Worm (Caenorhabditis elegans) whole organism, late embryonic: ENCODE results near the gene srb-11.

Experiments used
- C08G9.2 ChIP-seq: sonication (generic microtip); optimal IDR thresholded peaks from 2 replicates; lab custom pipeline; 2016; ENCODE audit warnings: mild to moderate bottlenecking, missing genetic modification characterization, moderate library complexity, missing compliant biosample characterization
- F13H6.1 ChIP-seq: sonication (generic microtip); optimal IDR thresholded peaks from 2 replicates; lab custom pipeline; 2016; ENCODE audit warnings: missing genetic modification characterization, missing compliant biosample characterization
- K02D7.2 ChIP-seq: sonication (generic microtip); optimal IDR thresholded peaks from 2 replicates; lab custom pipeline; 2017; ENCODE audit warnings: mild to moderate bottlenecking, missing genetic modification characterization, missing compliant biosample characterization
- T23F11.4 ChIP-seq: fragments of 200-800 bp; sonication (Bioruptor generic); optimal IDR thresholded peaks from 2 replicates; lab custom pipeline; 2018; ENCODE audit warnings: mild to moderate bottlenecking, missing genetic modification characterization, missing compliant biosample characterization
- ahr-1 ChIP-seq: sonication (generic microtip); optimal IDR thresholded peaks from 2 replicates; lab custom pipeline; 2016; ENCODE audit warnings: missing genetic modification characterization, missing compliant biosample characterization
- ceh-14 ChIP-seq: sonication (generic microtip); optimal IDR thresholded peaks from 2 replicates; lab custom pipeline; 2016; ENCODE audit warnings: missing genotype, missing genetic modification characterization, missing compliant biosample characterization
- ceh-18 ChIP-seq: sonication (generic microtip); optimal IDR thresholded peaks from 2 replicates; lab custom pipeline; 2016; ENCODE audit warnings: missing genetic modification characterization, missing compliant biosample characterization
- ceh-19 ChIP-seq: fragments of 200-800 bp; sonication (Bioruptor generic); optimal IDR thresholded peaks from 2 replicates; lab custom pipeline; 2018; ENCODE audit warnings: mild to moderate bottlenecking, missing genetic modification characterization, missing compliant biosample characterization
- ceh-2 ChIP-seq: sonication (generic microtip); optimal IDR thresholded peaks from 2 replicates; lab custom pipeline; 2016; ENCODE audit warnings: missing genotype, missing genetic modification characterization, missing compliant biosample characterization
- ceh-22 ChIP-seq: sonication (generic microtip); optimal IDR thresholded peaks from 2 replicates; lab custom pipeline; 2017; ENCODE audit warnings: missing biosample characterization, missing genetic modification characterization
- ceh-24 ChIP-seq: sonication (generic microtip); optimal IDR thresholded peaks from 2 replicates; lab custom pipeline; 2016; ENCODE audit warnings: mild to moderate bottlenecking, missing genetic modification characterization, missing compliant biosample characterization
- ceh-30 ChIP-seq: fragments of 150-350 bp; optimal IDR thresholded peaks from 2 replicates; lab custom pipeline; 2014; ENCODE audit warnings: missing biosample characterization, missing genetic modification characterization
- ceh-31 ChIP-seq: sonication (generic microtip); optimal IDR thresholded peaks from 2 replicates; lab custom pipeline; 2016; ENCODE audit warnings: missing genetic modification characterization, missing compliant biosample characterization
- ceh-34 ChIP-seq: sonication (generic microtip); optimal IDR thresholded peaks from 2 replicates; lab custom pipeline; 2016; ENCODE audit warnings: mild to moderate bottlenecking, missing genetic modification characterization, missing compliant biosample characterization
- ceh-48 ChIP-seq: sonication (generic microtip); optimal IDR thresholded peaks from 2 replicates; lab custom pipeline; 2016; ENCODE audit warnings: missing genetic modification characterization, inconsistent platforms, missing compliant biosample characterization
- ceh-6 ChIP-seq: fragments of 200-800 bp; sonication (Bioruptor generic); optimal IDR thresholded peaks from 2 replicates; lab custom pipeline; 2018; ENCODE audit warnings: mild to moderate bottlenecking, missing genetic modification characterization, missing compliant biosample characterization
- ceh-9 ChIP-seq: sonication (generic microtip); optimal IDR thresholded peaks from 2 replicates; lab custom pipeline; 2016; ENCODE audit warnings: mild to moderate bottlenecking, missing genetic modification characterization, inconsistent platforms, missing compliant biosample characterization
- che-1 ChIP-seq: sonication (generic microtip); optimal IDR thresholded peaks from 2 replicates; lab custom pipeline; 2016; ENCODE audit warnings: mild to moderate bottlenecking, missing genetic modification characterization, missing compliant biosample characterization
- dve-1 ChIP-seq: sonication (generic microtip); optimal IDR thresholded peaks from 2 replicates; lab custom pipeline; 2017; ENCODE audit warnings: antibody characterized with exemption, mild to moderate bottlenecking, missing genetic modification characterization, missing compliant biosample characterization
- elt-2 ChIP-seq: sonication (generic microtip); optimal IDR thresholded peaks from 2 replicates; lab custom pipeline; 2016; ENCODE audit warnings: missing genetic modification reagents, missing genetic modification characterization, missing compliant biosample characterization
- elt-4 ChIP-seq: sonication (generic microtip); optimal IDR thresholded peaks from 2 replicates; lab custom pipeline; 2016; ENCODE audit warnings: missing genetic modification characterization, missing compliant biosample characterization
- ets-4 ChIP-seq: sonication (generic microtip); optimal IDR thresholded peaks from 2 replicates; lab custom pipeline; 2016; ENCODE audit warnings: missing genetic modification characterization, missing compliant biosample characterization
- eyg-1 ChIP-seq: sonication (generic microtip); optimal IDR thresholded peaks from 2 replicates; lab custom pipeline; 2016; ENCODE audit warnings: missing genotype, missing genetic modification characterization, missing compliant biosample characterization
- fax-1 ChIP-seq: sonication (generic microtip); optimal IDR thresholded peaks from 2 replicates; lab custom pipeline; 2016; ENCODE audit warnings: missing genotype, missing genetic modification characterization, missing compliant biosample characterization
- fkh-10 ChIP-seq: fragments of 150-350 bp; optimal IDR thresholded peaks from 2 replicates; lab custom pipeline; 2014; ENCODE audit warnings: missing biosample characterization, missing genetic modification reagents, missing genetic modification characterization
- fkh-6 ChIP-seq: sonication (generic microtip); optimal IDR thresholded peaks from 2 replicates; lab custom pipeline; 2016; ENCODE audit warnings: missing genetic modification characterization, missing compliant biosample characterization
- hlh-13 ChIP-seq: fragments of 200-800 bp; sonication (Bioruptor generic); optimal IDR thresholded peaks from 2 replicates; lab custom pipeline; 2018; ENCODE audit warnings: mild to moderate bottlenecking, missing genetic modification characterization, missing compliant biosample characterization
- hlh-30 ChIP-seq: sonication (generic microtip); optimal IDR thresholded peaks from 2 replicates; lab custom pipeline; 2017; ENCODE audit warnings: antibody characterized with exemption, missing genetic modification characterization, missing compliant biosample characterization; ENCODE audit not compliant: insufficient read depth
- hlh-6 ChIP-seq: sonication (generic microtip); optimal IDR thresholded peaks from 2 replicates; lab custom pipeline; 2016; ENCODE audit warnings: missing genotype, missing genetic modification characterization, missing compliant biosample characterization
- hlh-8 ChIP-seq: sonication (generic microtip); optimal IDR thresholded peaks from 2 replicates; lab custom pipeline; 2016; ENCODE audit warnings: missing genotype, missing genetic modification characterization, missing compliant biosample characterization
- madf-2 ChIP-seq: sonication (generic microtip); optimal IDR thresholded peaks from 2 replicates; lab custom pipeline; 2017; ENCODE audit warnings: missing genetic modification characterization, missing compliant biosample characterization
- mec-3 ChIP-seq: sonication (generic microtip); optimal IDR thresholded peaks from 2 replicates; lab custom pipeline; 2016; ENCODE audit warnings: borderline replicate concordance, missing genetic modification characterization, missing compliant biosample characterization
- nfya-1 ChIP-seq: sonication (generic microtip); optimal IDR thresholded peaks from 2 replicates; lab custom pipeline; 2017; ENCODE audit warnings: missing genetic modification characterization, mild to moderate bottlenecking, missing compliant biosample characterization, antibody characterized with exemption, moderate library complexity
- npax-4 ChIP-seq: sonication (generic microtip); optimal IDR thresholded peaks from 2 replicates; lab custom pipeline; 2016; ENCODE audit warnings: missing genetic modification characterization, missing compliant biosample characterization
- odd-2 ChIP-seq: sonication (generic microtip); optimal IDR thresholded peaks from 2 replicates; lab custom pipeline; 2017; ENCODE audit warnings: antibody characterized with exemption, mild to moderate bottlenecking, missing genetic modification characterization, missing compliant biosample characterization
- pat-9 ChIP-seq: fragments of 200-800 bp; sonication (Bioruptor generic); optimal IDR thresholded peaks from 2 replicates; lab custom pipeline; 2018; ENCODE audit warnings: mild to moderate bottlenecking, missing genetic modification characterization, moderate library complexity, missing compliant biosample characterization
- pqm-1 ChIP-seq: sonication (generic microtip); optimal IDR thresholded peaks from 2 replicates; lab custom pipeline; 2016; ENCODE audit warnings: missing genetic modification characterization, missing compliant biosample characterization
- pros-1 ChIP-seq: fragments of 150-350 bp; optimal IDR thresholded peaks from 2 replicates; lab custom pipeline; 2014; ENCODE audit warnings: missing biosample characterization, missing genetic modification reagents, missing genetic modification characterization
- ref-2 ChIP-seq: sonication (generic microtip); optimal IDR thresholded peaks from 2 replicates; lab custom pipeline; 2016; ENCODE audit warnings: missing genetic modification characterization, missing compliant biosample characterization
- rnt-1 ChIP-seq: sonication (generic microtip); optimal IDR thresholded peaks from 2 replicates; lab custom pipeline; 2016; ENCODE audit warnings: missing genetic modification characterization, missing compliant biosample characterization
- sdc-2 ChIP-seq: sonication (generic microtip); optimal IDR thresholded peaks from 2 replicates; lab custom pipeline; 2016; ENCODE audit warnings: missing genotype, missing genetic modification characterization, missing compliant biosample characterization
- sox-2 ChIP-seq: fragments of 200-800 bp; sonication (Bioruptor generic); IDR thresholded peaks from 2 replicates; pipeline ENCODE4 v1.3.6; 2022; ENCODE audit warnings: missing genetic modification reagents, missing genetic modification characterization, missing compliant biosample characterization
- tbx-7 ChIP-seq: sonication (generic microtip); optimal IDR thresholded peaks from 2 replicates; lab custom pipeline; 2016; ENCODE audit warnings: missing genotype, missing genetic modification characterization, missing compliant biosample characterization
- unc-3 ChIP-seq, 2 experiments: fragments of 200-800 bp in 1 of 2; sonication (Bioruptor generic) in 1 of 2; sonication (generic microtip) in 1 of 2; conservative IDR thresholded peaks in 1 of 2; optimal IDR thresholded peaks in 1 of 2; 2 replicates each; pipeline versions ENCODE4 v1.3.6 to Lab custom; 2016 to 2022; ENCODE audit warnings: missing compliant biosample characterization in 2 of 2, missing genetic modification characterization in 2 of 2, missing genetic modification reagents in 1 of 2
- unc-42 ChIP-seq: sonication (generic microtip); optimal IDR thresholded peaks from 2 replicates; lab custom pipeline; 2016; ENCODE audit warnings: missing genotype, missing genetic modification characterization, missing compliant biosample characterization
- unc-55 ChIP-seq: sonication (generic microtip); optimal IDR thresholded peaks from 2 replicates; lab custom pipeline; 2017; ENCODE audit warnings: missing biosample characterization, missing genetic modification reagents, missing genetic modification characterization
- zip-5 ChIP-seq: sonication (generic microtip); optimal IDR thresholded peaks from 2 replicates; lab custom pipeline; 2016; ENCODE audit warnings: missing genetic modification characterization, missing compliant biosample characterization

The srb-11 gene

ce11 chrIII:6467005-6467404 is 25.7 kb downstream of the srb-11 start, which contains the start of gene T26A5.2:
T26A5.2 (plus strand) TSS chrIII:6467305.
- no peak for TF ChIP-seq eyg-1 (tag; lab: Kevin White, UChicago)
- TF ChIP-seq ceh-22 (tag; lab: Kevin White, UChicago), result no peak
- no peak for TF ChIP-seq K02D7.2 (tag; lab: Kevin White, UChicago)
- no peak for TF ChIP-seq unc-55 (GFP tag; lab: Kevin White, UChicago)
- TF ChIP-seq ceh-14 (tag; lab: Kevin White, UChicago), result no peak
- TF ChIP-seq madf-2 (tag; lab: Kevin White, UChicago), result no peak
- TF ChIP-seq sdc-2 (tag; lab: Kevin White, UChicago), result no peak
- no peak for TF ChIP-seq dve-1 (tag; lab: Kevin White, UChicago)
- no peak for TF ChIP-seq ceh-9
- no peak for TF ChIP-seq ceh-6 (GFP tag; lab: Kevin White, UChicago)
- no peak for TF ChIP-seq che-1 (tag; lab: Kevin White, UChicago)
- no peak for TF ChIP-seq hlh-6
- TF ChIP-seq unc-3 (GFP tag; conservative IDR thresholded peaks at IDR 0.05; lab: Robert Waterston, UW), result no peak
- TF ChIP-seq unc-3 (tag; optimal IDR thresholded peaks at IDR 0.05; lab: Kevin White, UChicago), result no peak
- no peak for TF ChIP-seq pat-9
- no peak for TF ChIP-seq mec-3 (tag; lab: Kevin White, UChicago)
- no peak for TF ChIP-seq hlh-13

DNA sequence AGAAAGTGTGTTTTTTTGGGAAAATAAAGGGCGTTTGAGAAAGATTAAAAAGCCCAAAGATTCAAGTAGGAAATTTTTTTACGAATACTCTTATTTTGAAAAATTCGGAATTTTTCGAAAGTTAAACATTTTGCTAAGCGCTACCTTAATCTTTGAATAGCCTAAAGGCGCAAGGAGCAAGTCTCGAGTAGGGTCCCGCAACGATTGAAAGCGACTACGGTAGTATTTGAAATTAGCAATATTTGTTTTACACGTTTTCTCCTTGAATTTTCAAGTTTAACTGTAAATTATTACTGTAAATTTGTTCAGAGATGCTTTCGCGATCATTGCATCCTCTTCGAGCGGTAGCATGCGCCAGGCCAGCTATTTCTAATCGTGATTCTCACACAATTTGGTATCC is 27.8 kb downstream of the srb-11 start, which contains the start of gene nduf-2.2:
Gene nduf-2.2, plus strand, starts transcription at position 310 of the 400 bp plus-strand sequence.
- no peak for TF ChIP-seq ahr-1
- no peak for TF ChIP-seq fax-1 (tag; lab: Kevin White, UChicago)
- TF ChIP-seq ceh-18, result no peak
- no peak for TF ChIP-seq npax-4 (tag; lab: Kevin White, UChicago)
- TF ChIP-seq ceh-24 (tag; lab: Kevin White, UChicago), result no peak
- no peak for TF ChIP-seq ceh-22 (tag; lab: Kevin White, UChicago)
- no peak for TF ChIP-seq fkh-10
- no peak for TF ChIP-seq tbx-7 (tag; lab: Kevin White, UChicago)
- no peak for TF ChIP-seq ceh-2 (tag; lab: Kevin White, UChicago)
- no peak for TF ChIP-seq che-1 (tag; lab: Kevin White, UChicago)
- no peak for TF ChIP-seq zip-5 (tag; lab: Kevin White, UChicago)
- TF ChIP-seq T23F11.4 (GFP tag; lab: Kevin White, UChicago), result no peak
- no peak for TF ChIP-seq sox-2 (GFP tag; lab: Robert Waterston, UW)
- no peak for TF ChIP-seq elt-4
- TF ChIP-seq ceh-30 (tag; lab: Kevin White, UChicago), result no peak

ce11 chrIII:6464113-6464571 is 28.6 kb downstream of the srb-11 start:
- TF ChIP-seq ceh-18, result peak; percentile 83
- peak; percentile 5 for TF ChIP-seq sdc-2 (tag; lab: Kevin White, UChicago)
- peak; percentile 75 for TF ChIP-seq ceh-31 (tag; lab: Kevin White, UChicago)
- TF ChIP-seq unc-55 (GFP tag; lab: Kevin White, UChicago), result peak; percentile 28
- TF ChIP-seq odd-2 (tag; lab: Kevin White, UChicago), result no peak
- TF ChIP-seq nfya-1, result peak; percentile 90
- TF ChIP-seq unc-42, result no peak
- no peak for TF ChIP-seq ceh-19 (GFP tag; lab: Kevin White, UChicago)
- peak; percentile 28 for TF ChIP-seq ref-2 (tag; lab: Kevin White, UChicago)
- peak; percentile 15 for TF ChIP-seq hlh-8 (tag; lab: Kevin White, UChicago)
- TF ChIP-seq ets-4 (tag; lab: Kevin White, UChicago), result peak; percentile 78
- TF ChIP-seq hlh-30 (tag; lab: Kevin White, UChicago), result peak; percentile 68
- peak; percentile 5 for TF ChIP-seq F13H6.1 (tag; lab: Kevin White, UChicago)
- peak; percentile 31 for TF ChIP-seq rnt-1 (tag; lab: Kevin White, UChicago)
- TF ChIP-seq elt-2 (tag; lab: Kevin White, UChicago), result peak; percentile 98
- TF ChIP-seq T23F11.4 (GFP tag; lab: Kevin White, UChicago), result no peak
- peak; percentile 71 for TF ChIP-seq pros-1 (tag; lab: Kevin White, UChicago)
- TF ChIP-seq unc-3 (GFP tag; conservative IDR thresholded peaks at IDR 0.05; lab: Robert Waterston, UW), result peak; percentile 41; the same call in 1 of the 2 replicates
- no peak for TF ChIP-seq unc-3 (tag; optimal IDR thresholded peaks at IDR 0.05; lab: Kevin White, UChicago)
- TF ChIP-seq pqm-1 (tag; lab: Kevin White, UChicago), result peak; percentile 5
- peak; percentile 15 for TF ChIP-seq pat-9
- peak; percentile 32 for TF ChIP-seq eyg-1 (tag; lab: Kevin White, UChicago)
- TF ChIP-seq ceh-2 (tag; lab: Kevin White, UChicago), result peak; percentile 47
- TF ChIP-seq fkh-6 (tag; lab: Kevin White, UChicago), result no peak
- TF ChIP-seq ceh-48 (tag; lab: Kevin White, UChicago), result no peak
- no peak for TF ChIP-seq madf-2 (tag; lab: Kevin White, UChicago)
- peak; percentile 18 for TF ChIP-seq C08G9.2 (tag; lab: Kevin White, UChicago)
- peak; percentile 39 for TF ChIP-seq ceh-34 (tag; lab: Kevin White, UChicago)
- peak; percentile 14 for TF ChIP-seq dve-1 (tag; lab: Kevin White, UChicago)
